Worm (Caenorhabditis elegans): ENCODE measurements around the gene hecd-1.

hecd-1 gene

ce11 chrIV:7173489-7173888 is 29.0 kb upstream of the hecd-1 start, which contains the start of gene str-1:
Gene str-1, plus strand, starts transcription at chrIV:7173789.
- no peak for TF ChIP-seq him-1 (tag; optimal IDR thresholded peaks at IDR 0.05)
- TF ChIP-seq D2030.7 (GFP tag; IDR thresholded peaks at IDR 0.05) = no peak
- no peak for TF ChIP-seq F10E7.11 (tag; optimal IDR thresholded peaks at IDR 0.05)

ce11 chrIV:7171222-7171621 is 26.7 kb upstream of the hecd-1 start, which contains the start of gene str-220:
Gene str-220, minus strand, starts transcription at chrIV:7171322.
- TF ChIP-seq ztf-22 (GFP tag; optimal IDR thresholded peaks at IDR 0.05) (no peak), sdz-38 (tag; optimal IDR thresholded peaks at IDR 0.05) (no peak), egl-44 (GFP tag; IDR thresholded peaks at IDR 0.05) (no peak), snpc-1.3 (tag; optimal IDR thresholded peaks at IDR 0.05; ENCODE audit: insufficient read depth) (no peak), egrh-3 (GFP tag; IDR thresholded peaks at IDR 0.05) (no peak), pha-4 (tag; optimal IDR thresholded peaks at IDR 0.05) (no peak), unc-130 (GFP tag; optimal IDR thresholded peaks at IDR 0.05) (no peak), dpff-1 (tag; optimal IDR thresholded peaks at IDR 0.05) (no peak), mes-4 (tag; optimal IDR thresholded peaks at IDR 0.05) (no peak), repo-1 (tag; optimal IDR thresholded peaks at IDR 0.05) (no peak), ztf-25 (GFP tag; IDR thresholded peaks at IDR 0.05) (no peak), die-1 (tag; optimal IDR thresholded peaks at IDR 0.05) (no peak), xnd-1 (tag; optimal IDR thresholded peaks at IDR 0.05) (no peak), ztf-3 (GFP tag; optimal IDR thresholded peaks at IDR 0.05) (no peak), snpc-1.1 (tag; optimal IDR thresholded peaks at IDR 0.05; ENCODE audit: insufficient read depth) (no peak), F39B2.1 (GFP tag; IDR thresholded peaks at IDR 0.05) (no peak), lin-40 (tag; optimal IDR thresholded peaks at IDR 0.05) (no peak)

ce11 chrIV:7167983-7168760 is 23.7 kb upstream of the hecd-1 start, which contains the start of gene skr-16:
Gene skr-16, plus strand, starts transcription at chrIV:7168710.
- no peak for TF ChIP-seq F57A8.1 (GFP tag; optimal IDR thresholded peaks at IDR 0.05)
- no peak for TF ChIP-seq pha-4 (tag; optimal IDR thresholded peaks at IDR 0.05)
- no peak for TF ChIP-seq F55B11.4 (tag; optimal IDR thresholded peaks at IDR 0.05; ENCODE audit: borderline replicate concordance, insufficient read depth)
- no peak for TF ChIP-seq dpl-1 (GFP tag; optimal IDR thresholded peaks at IDR 0.05)
- no peak for TF ChIP-seq ztf-25 (GFP tag; IDR thresholded peaks at IDR 0.05)
- no peak for TF ChIP-seq K12H6.12 (tag; optimal IDR thresholded peaks at IDR 0.05)
- TF ChIP-seq Y95B8A.8 (GFP tag; IDR thresholded peaks at IDR 0.05) = no peak
- no peak for TF ChIP-seq bed-1 (GFP tag; IDR thresholded peaks at IDR 0.05)
- no peak for TF ChIP-seq B0019.2 (GFP tag; conservative IDR thresholded peaks at IDR 0.05)
- TF ChIP-seq F37B4.10 (GFP tag; IDR thresholded peaks at IDR 0.05) = no peak
- TF ChIP-seq egl-44 (GFP tag; IDR thresholded peaks at IDR 0.05) = no peak
- no peak for TF ChIP-seq dox-1 (GFP tag; IDR thresholded peaks at IDR 0.05)

- TF ChIP-seq ceh-100 (GFP tag; IDR thresholded peaks at IDR 0.05) = no peak
- TF ChIP-seq ztf-25 (GFP tag; IDR thresholded peaks at IDR 0.05) = no peak
- no peak for TF ChIP-seq tlf-1 (GFP tag; optimal IDR thresholded peaks at IDR 0.05)
- no peak for TF ChIP-seq bed-2 (GFP tag; IDR thresholded peaks at IDR 0.05)
- no peak for TF ChIP-seq ceh-79 (tag; optimal IDR thresholded peaks at IDR 0.05)
- no peak for TF ChIP-seq Y56A3A.18 (GFP tag; IDR thresholded peaks at IDR 0.05)
- peak; percentile 90 for TF ChIP-seq hmg-1.2 (GFP tag; IDR thresholded peaks at IDR 0.05)
Observed at ce11 chrIV:7166553-7166952, 22.0 kb upstream of the hecd-1 start, which contains the start of gene C42D4.18. Gene C42D4.18, plus strand, starts transcription at chrIV:7166783.
